ENCODE assay signal across 1 fruit fly cellular context in the genomic region with DNA sequence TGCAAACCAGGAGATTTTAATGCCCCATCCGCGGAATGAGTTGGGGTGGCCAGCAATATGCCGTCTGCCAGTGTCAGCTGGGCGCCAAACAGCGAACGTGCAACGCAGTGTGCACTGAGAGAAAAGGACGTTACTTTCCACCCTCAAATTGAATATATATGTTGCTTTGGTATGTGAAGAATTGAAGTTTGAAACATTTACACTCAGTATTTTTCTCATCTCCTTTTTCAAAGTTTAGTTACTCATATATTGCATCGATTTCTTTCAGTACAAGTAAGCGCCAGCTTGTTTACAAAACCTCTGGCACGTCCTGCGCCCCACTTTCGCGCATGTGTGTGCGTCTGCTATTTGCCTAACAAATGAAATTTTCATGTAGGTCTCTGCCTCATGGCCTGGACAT.
TF ChIP-seq lines count a peak whose summit lies in the region.

No protein-coding gene starts in this region.

TF ChIP-seq in whole organism, embryonic, 481 proteins besides CTCF, POLR2A, EP300 and RAD21 (continued from another document):
- TF ChIP-seq CG17912 (GFP tag; optimal IDR thresholded peaks at IDR 0.05; lab: Kevin White, UChicago) (no peak), CG12299 (tag; optimal IDR thresholded peaks at IDR 0.05; lab: Kevin White, UChicago) (no peak), Ets65A (GFP tag; lab: Kevin White, UChicago) (peak; percentile 87), Bdp1 (GFP tag; optimal IDR thresholded peaks at IDR 0.05; lab: Kevin White, UChicago) (no peak), CG7839 (tag; optimal IDR thresholded peaks at IDR 0.05; lab: Kevin White, UChicago) (peak; percentile 52), CG31441 (GFP tag; IDR thresholded peaks at IDR 0.05; lab: Robert Waterston, UW) (peak; percentile 70), CG31224 (GFP tag; IDR thresholded peaks at IDR 0.05; lab: Robert Waterston, UW) (peak; percentile 13; the same call in 1 of the 2 replicates), TFAM (GFP tag; optimal IDR thresholded peaks at IDR 0.05; lab: Kevin White, UChicago) (no peak), E2f2 (GFP tag; IDR thresholded peaks at IDR 0.05; lab: Robert Waterston, UW) (peak; percentile 16; the same call in 1 of the 2 replicates), Dll (GFP tag; IDR thresholded peaks at IDR 0.05; lab: Robert Waterston, UW; ENCODE audit: partially characterized antibody) (no peak), lmd (GFP tag; IDR thresholded peaks at IDR 0.05; lab: Robert Waterston, UW) (0 out of 2 replicates have a peak, but pooled peaks have one; percentile 23), CG6272 (GFP tag; IDR thresholded peaks at IDR 0.05; lab: Robert Waterston, UW) (no peak), sisA (GFP tag; IDR thresholded peaks at IDR 0.05; lab: Robert Waterston, UW) (peak; percentile 80), CG10147 (GFP tag; optimal IDR thresholded peaks at IDR 0.05; lab: Kevin White, UChicago) (no peak), ssp (GFP tag; IDR thresholded peaks at IDR 0.05; lab: Robert Waterston, UW) (peak; percentile 45), CG34422 (GFP tag; IDR thresholded peaks at IDR 0.05; lab: Robert Waterston, UW) (no peak), CG9437 (GFP tag; optimal IDR thresholded peaks at IDR 0.05; lab: Kevin White, UChicago) (no peak), CG18599 (GFP tag; optimal IDR thresholded peaks at IDR 0.05; lab: Kevin White, UChicago) (peak; percentile 79), maf-S (GFP tag; optimal IDR thresholded peaks at IDR 0.05; lab: Kevin White, UChicago) (no peak), ranshi (GFP tag; IDR thresholded peaks at IDR 0.05; lab: Robert Waterston, UW) (peak; percentile 82), ara (GFP tag; IDR thresholded peaks at IDR 0.05; lab: Robert Waterston, UW) (peak; percentile 49; the same call in 1 of the 2 replicates), Hr3 (GFP tag; optimal IDR thresholded peaks at IDR 0.05; lab: Kevin White, UChicago) (no peak), Dfd (GFP tag; optimal IDR thresholded peaks at IDR 0.05; lab: Kevin White, UChicago) (no peak), ewg (GFP tag; optimal IDR thresholded peaks at IDR 0.05; lab: Kevin White, UChicago) (peak; percentile 9), CG6765 (GFP tag; optimal IDR thresholded peaks at IDR 0.05; lab: Kevin White, UChicago) (peak; percentile 25), CG14441 (GFP tag; IDR thresholded peaks at IDR 0.05; lab: Robert Waterston, UW) (no peak), Lpt (GFP tag; optimal IDR thresholded peaks at IDR 0.05; lab: Kevin White, UChicago) (no peak), Atf-2 (GFP tag; optimal IDR thresholded peaks at IDR 0.05; lab: Kevin White, UChicago) (no peak), ATbp (GFP tag; optimal IDR thresholded peaks at IDR 0.05; lab: Kevin White, UChicago) (peak; percentile 20), CG12219 (GFP tag; optimal IDR thresholded peaks at IDR 0.05; lab: Kevin White, UChicago) (no peak), CG15601 (tag; optimal IDR thresholded peaks at IDR 0.05; lab: Kevin White, UChicago) (no peak), trh (GFP tag; optimal IDR thresholded peaks at IDR 0.05; lab: Kevin White, UChicago) (no peak), ken (GFP tag; IDR thresholded peaks at IDR 0.05; lab: Robert Waterston, UW) (0 out of 3 replicates have a peak, but pooled peaks have one; percentile 42), Dbx (GFP tag; IDR thresholded peaks at IDR 0.05; lab: Robert Waterston, UW) (peak; percentile 14; the same call in 1 of the 3 replicates), ERR (GFP tag; optimal IDR thresholded peaks at IDR 0.05; lab: Kevin White, UChicago) (peak; percentile 70), CG13424 (tag; optimal IDR thresholded peaks at IDR 0.05; lab: Kevin White, UChicago) (peak; percentile 18), CG2678 (tag; optimal IDR thresholded peaks at IDR 0.05; lab: Kevin White, UChicago) (peak; percentile 48), CG15479 (GFP tag; optimal IDR thresholded peaks at IDR 0.05; lab: Kevin White, UChicago) (no peak), fd64A (GFP tag; optimal IDR thresholded peaks at IDR 0.05; lab: Kevin White, UChicago) (no peak), sqz (GFP tag; optimal IDR thresholded peaks at IDR 0.05; lab: Kevin White, UChicago) (no peak), CG11504 (tag; optimal IDR thresholded peaks at IDR 0.05; lab: Kevin White, UChicago) (peak; percentile 55), CG9727 (GFP tag; optimal IDR thresholded peaks at IDR 0.05; lab: Kevin White, UChicago) (peak; percentile 59), Atf6 (GFP tag; IDR thresholded peaks at IDR 0.05; lab: Robert Waterston, UW) (peak; percentile 47; the same call in 1 of the 2 replicates), Dip3 (GFP tag; optimal IDR thresholded peaks at IDR 0.05; lab: Kevin White, UChicago) (no peak), Nf-YA (GFP tag; IDR thresholded peaks at IDR 0.05; lab: Robert Waterston, UW) (peak; percentile 23; the same call in 1 of the 2 replicates), CG16815 (GFP tag; optimal IDR thresholded peaks at IDR 0.05; lab: Kevin White, UChicago) (peak; percentile 7), Xbp1 (GFP tag; optimal IDR thresholded peaks at IDR 0.05; lab: Kevin White, UChicago) (peak; percentile 38), Doc3 (GFP tag; IDR thresholded peaks at IDR 0.05; lab: Robert Waterston, UW; ENCODE audit: partially characterized antibody) (no peak), CG8359 (GFP tag; optimal IDR thresholded peaks at IDR 0.05; lab: Kevin White, UChicago; ENCODE audit: borderline replicate concordance) (no peak), vfl (GFP tag; optimal IDR thresholded peaks at IDR 0.05; lab: Kevin White, UChicago) (no peak), jigr1 (GFP tag; IDR thresholded peaks at IDR 0.05; lab: Robert Waterston, UW) (no peak), bowl (GFP tag; IDR thresholded peaks at IDR 0.05; lab: Robert Waterston, UW) (no peak), CG15514 (GFP tag; optimal IDR thresholded peaks at IDR 0.05; lab: Kevin White, UChicago) (peak; percentile 44), stc (GFP tag; IDR thresholded peaks at IDR 0.05; lab: Robert Waterston, UW) (peak; percentile 64; the same call in 1 of the 2 replicates), GATAe (GFP tag; conservative IDR thresholded peaks at IDR 0.05; lab: Robert Waterston, UW) (no peak), CG14710 (tag; optimal IDR thresholded peaks at IDR 0.05; lab: Kevin White, UChicago) (peak; percentile 14), pita (GFP tag; optimal IDR thresholded peaks at IDR 0.05; lab: Kevin White, UChicago) (no peak), Max (GFP tag; optimal IDR thresholded peaks at IDR 0.05; lab: Kevin White, UChicago) (no peak), kay (GFP tag; optimal IDR thresholded peaks at IDR 0.05; lab: Kevin White, UChicago) (no peak), gsb-n (tag; optimal IDR thresholded peaks at IDR 0.05; lab: Kevin White, UChicago) (no peak), pho (GFP tag; optimal IDR thresholded peaks at IDR 0.05; lab: Kevin White, UChicago) (no peak), pum (GFP tag; optimal IDR thresholded peaks at IDR 0.05; lab: Kevin White, UChicago) (peak; percentile 67), Med (GFP tag; lab: Kevin White, UChicago) (peak; percentile 81), Drgx (GFP tag; IDR thresholded peaks at IDR 0.05; lab: Robert Waterston, UW) (peak; percentile 54; the same call in 1 of the 2 replicates), CG12104 (GFP tag; optimal IDR thresholded peaks at IDR 0.05; lab: Kevin White, UChicago) (no peak), CG10321 (GFP tag; IDR thresholded peaks at IDR 0.05; lab: Robert Waterston, UW) (no peak), wek (GFP tag; optimal IDR thresholded peaks at IDR 0.05; lab: Kevin White, UChicago) (no peak), hkb (optimal IDR thresholded peaks at IDR 0.05; lab: Kevin White, UChicago) (no peak), hkb (GFP tag; IDR thresholded peaks at IDR 0.05; lab: Robert Waterston, UW) (peak; percentile 89), cas (GFP tag; IDR thresholded peaks at IDR 0.05; lab: Robert Waterston, UW) (0 out of 2 replicates have a peak, but pooled peaks have one; percentile 34), lab (GFP tag; optimal IDR thresholded peaks at IDR 0.05; lab: Kevin White, UChicago) (peak; percentile 68), Mes4 (GFP tag; optimal IDR thresholded peaks at IDR 0.05; lab: Kevin White, UChicago) (peak; percentile 18), Adf1 (GFP tag; IDR thresholded peaks at IDR 0.05; lab: Robert Waterston, UW) (no peak), Hmr (GFP tag; optimal IDR thresholded peaks at IDR 0.05; lab: Kevin White, UChicago) (peak; percentile 55), Hand (GFP tag; optimal IDR thresholded peaks at IDR 0.05; lab: Kevin White, UChicago) (peak; percentile 4), CG9876 (GFP tag; optimal IDR thresholded peaks at IDR 0.05; lab: Kevin White, UChicago) (no peak), crc (GFP tag; optimal IDR thresholded peaks at IDR 0.05; lab: Kevin White, UChicago) (peak; percentile 62), Dip2 (GFP tag; IDR thresholded peaks at IDR 0.05; lab: Robert Waterston, UW) (no peak), CG14667 (GFP tag; IDR thresholded peaks at IDR 0.05; lab: Robert Waterston, UW) (peak; percentile 27; the same call in 1 of the 2 replicates), Rx (GFP tag; IDR thresholded peaks at IDR 0.05; lab: Robert Waterston, UW) (peak; percentile 53; the same call in 1 of the 2 replicates), Meics (GFP tag; optimal IDR thresholded peaks at IDR 0.05; lab: Kevin White, UChicago) (peak; percentile 42), Gug (GFP tag; IDR thresholded peaks at IDR 0.05; lab: Robert Waterston, UW) (peak; percentile 53; the same call in 1 of the 4 replicates), bab2 (GFP tag; optimal IDR thresholded peaks at IDR 0.05; lab: Kevin White, UChicago) (peak; percentile 22), sug (tag; optimal IDR thresholded peaks at IDR 0.05; lab: Kevin White, UChicago) (no peak), Dref (GFP tag; IDR thresholded peaks at IDR 0.05; lab: Robert Waterston, UW) (no peak), CG1647 (GFP tag; optimal IDR thresholded peaks at IDR 0.05; lab: Kevin White, UChicago) (no peak), CG12744 (GFP tag; optimal IDR thresholded peaks at IDR 0.05; lab: Kevin White, UChicago) (no peak), CkIIα-i1 (GFP tag; IDR thresholded peaks at IDR 0.05; lab: Robert Waterston, UW) (no peak), CG4617 (GFP tag; optimal IDR thresholded peaks at IDR 0.05; lab: Kevin White, UChicago; ENCODE audit: borderline replicate concordance) (no peak), bigmax (GFP tag; optimal IDR thresholded peaks at IDR 0.05; lab: Kevin White, UChicago) (no peak), CG4282 (GFP tag; optimal IDR thresholded peaks at IDR 0.05; lab: Kevin White, UChicago) (no peak), Optix (GFP tag; IDR thresholded peaks at IDR 0.05; lab: Robert Waterston, UW) (0 out of 3 replicates have a peak, but pooled peaks have one; percentile 20), NfI (GFP tag; optimal IDR thresholded peaks at IDR 0.05; lab: Kevin White, UChicago) (peak; percentile 3)
